Worm (Caenorhabditis elegans): ENCODE measurements around the gene trf-1.

DNA sequence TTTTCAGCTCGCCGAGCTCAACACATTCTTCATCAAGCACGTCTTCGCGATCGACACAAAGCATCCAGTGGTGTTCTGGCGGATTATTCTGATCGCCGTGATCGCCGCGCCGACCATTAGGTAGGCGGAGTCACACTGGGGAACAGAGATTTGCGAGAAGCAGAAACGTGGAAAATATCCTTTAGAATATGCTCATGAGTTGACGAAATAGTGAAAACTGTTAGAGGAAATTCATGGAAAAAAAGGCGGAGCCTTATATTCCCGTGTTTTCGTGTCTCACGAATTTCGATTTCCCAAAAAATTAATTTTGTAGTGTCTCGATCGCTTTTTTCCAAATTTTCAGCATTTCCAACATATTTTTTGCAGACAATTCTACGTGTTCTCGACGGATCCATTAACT lies 44.2 kb downstream of the trf-1 start:
- TF ChIP-seq ztf-25 (GFP tag; IDR thresholded peaks at IDR 0.05) (no peak), hsf-1 (GFP tag; IDR thresholded peaks at IDR 0.05) (no peak)
